Fruit fly (Drosophila melanogaster) whole organism, prepupa: Measurements from ENCODE around the gene TwdlG.

Source experiments
- CG3032 ChIP-seq: fragments of 200-800 bp; optimal IDR thresholded peaks from 2 replicates; lab custom pipeline; 2019; ENCODE audit warnings: missing biosample characterization, mild to moderate bottlenecking, missing genetic modification characterization, moderate library complexity
- CG4318 ChIP-seq: fragments of 200-800 bp; sonication (Bioruptor generic); optimal IDR thresholded peaks from 3 replicates; lab custom pipeline; 2017; ENCODE audit warnings: missing biosample characterization, mild to moderate bottlenecking, missing genetic modification characterization
- CG9139 ChIP-seq: fragments of 200-800 bp; sonication (Bioruptor generic); optimal IDR thresholded peaks from 3 replicates; lab custom pipeline; 2017; ENCODE audit warnings: missing biosample characterization, mild to moderate bottlenecking, missing genetic modification characterization
- Met ChIP-seq: fragments of 200-800 bp; sonication (Bioruptor generic); optimal IDR thresholded peaks from 3 replicates; lab custom pipeline; 2016; ENCODE audit warnings: missing biosample characterization, missing genetic modification characterization
- Sox102F ChIP-seq: fragments of 200-800 bp; sonication (Bioruptor generic); optimal IDR thresholded peaks from 2 replicates; lab custom pipeline; 2016; ENCODE audit warnings: missing biosample characterization, mild to moderate bottlenecking, missing genetic modification characterization
- dsx ChIP-seq: fragments of 200-800 bp; optimal IDR thresholded peaks from 3 replicates; lab custom pipeline; 2019; ENCODE audit warnings: missing biosample characterization, mild to moderate bottlenecking, missing genetic modification characterization, moderate library complexity; ENCODE audit not compliant: poor library complexity, severe bottlenecking
- pdm3 ChIP-seq: fragments of 200-800 bp; sonication (Bioruptor generic); optimal IDR thresholded peaks from 3 replicates; lab custom pipeline; 2016; ENCODE audit warnings: missing biosample characterization, missing genetic modification characterization

- peak; percentile 61 for TF ChIP-seq Met (GFP tag; lab: Kevin White, UChicago)
- peak; percentile 76 for TF ChIP-seq pdm3 (GFP tag; lab: Kevin White, UChicago)
- TF ChIP-seq CG9139 (GFP tag; lab: Kevin White, UChicago): no peak
- TF ChIP-seq Sox102F (GFP tag; lab: Kevin White, UChicago): no peak
- TF ChIP-seq CG4318 (GFP tag; lab: Kevin White, UChicago): peak; percentile 64
- TF ChIP-seq CG3032: peak; percentile 47
- TF ChIP-seq dsx (GFP tag; lab: Kevin White, UChicago): peak; percentile 25
These were observed 35.7 kb downstream of the TwdlG start, which contains the start of gene CG14636 for dm6 chr3R:4215264-4215993.
